Fruit fly (Drosophila melanogaster): ENCODE data around the gene CG31115.
A peak's percentile ranks its signal among the peaks of the same experiment; 100 is the strongest.

Gene CG31115

dm6 chr3R:25049742-25050517 lies 13.2 kb downstream of the CG31115 start (continued):
- TF ChIP-seq CG15011 (GFP tag; optimal IDR thresholded peaks at IDR 0.05) (no peak), CG4424 (GFP tag; optimal IDR thresholded peaks at IDR 0.05) (no peak), chm (GFP tag; IDR thresholded peaks at IDR 0.05) (no peak), Aef1 (GFP tag; IDR thresholded peaks at IDR 0.05) (no peak), jing (GFP tag; optimal IDR thresholded peaks at IDR 0.05) (no peak), pnt (GFP tag; optimal IDR thresholded peaks at IDR 0.05) (no peak), bab2 (GFP tag; optimal IDR thresholded peaks at IDR 0.05) (no peak), CG12942 (GFP tag; optimal IDR thresholded peaks at IDR 0.05) (no peak), HLHmδ (GFP tag; optimal IDR thresholded peaks at IDR 0.05) (peak; percentile 73), pita (GFP tag; optimal IDR thresholded peaks at IDR 0.05) (no peak), Max (GFP tag; optimal IDR thresholded peaks at IDR 0.05) (no peak), ERR (GFP tag; optimal IDR thresholded peaks at IDR 0.05) (no peak), sug (tag; optimal IDR thresholded peaks at IDR 0.05) (peak; percentile 68), vnd (GFP tag; IDR thresholded peaks at IDR 0.05; ENCODE audit: partially characterized antibody) (no peak), CG42726 (GFP tag; IDR thresholded peaks at IDR 0.05; ENCODE audit: partially characterized antibody) (no peak), Meics (GFP tag; optimal IDR thresholded peaks at IDR 0.05) (peak; percentile 42), Dbx (GFP tag; IDR thresholded peaks at IDR 0.05) (no peak), sr (GFP tag; IDR thresholded peaks at IDR 0.05) (no peak), CG6689 (GFP tag; IDR thresholded peaks at IDR 0.05) (no peak), CG14860 (GFP tag; IDR thresholded peaks at IDR 0.05; ENCODE audit: partially characterized antibody) (no peak), CG14965 (GFP tag; optimal IDR thresholded peaks at IDR 0.05; ENCODE audit: borderline replicate concordance) (no peak), Doc2 (GFP tag; IDR thresholded peaks at IDR 0.05) (no peak), CG14667 (GFP tag; IDR thresholded peaks at IDR 0.05) (no peak), usp (GFP tag; optimal IDR thresholded peaks at IDR 0.05) (no peak), NFAT (GFP tag; IDR thresholded peaks at IDR 0.05) (no peak), Abd-B (GFP tag; optimal IDR thresholded peaks at IDR 0.05) (no peak), slp2 (GFP tag; optimal IDR thresholded peaks at IDR 0.05) (no peak), klu (GFP tag; IDR thresholded peaks at IDR 0.05) (no peak), ham (GFP tag; IDR thresholded peaks at IDR 0.05) (no peak), tgo (GFP tag; IDR thresholded peaks at IDR 0.05) (no peak), CG4730 (GFP tag; IDR thresholded peaks at IDR 0.05) (no peak), inv (GFP tag; IDR thresholded peaks at IDR 0.05; ENCODE audit: partially characterized antibody) (no peak), Sox100B (GFP tag; optimal IDR thresholded peaks at IDR 0.05) (no peak), yki (optimal IDR thresholded peaks at IDR 0.05) (no peak), fd96Cb (tag; optimal IDR thresholded peaks at IDR 0.05) (no peak), amos (GFP tag; IDR thresholded peaks at IDR 0.05; ENCODE audit: partially characterized antibody) (no peak), h (optimal IDR thresholded peaks at IDR 0.05) (no peak), jumu (GFP tag; optimal IDR thresholded peaks at IDR 0.05) (peak; percentile 17), CG30431 (GFP tag; optimal IDR thresholded peaks at IDR 0.05) (no peak), cg (GFP tag; optimal IDR thresholded peaks at IDR 0.05) (peak; percentile 99), dysf (GFP tag; IDR thresholded peaks at IDR 0.05) (no peak), lilli (GFP tag; optimal IDR thresholded peaks at IDR 0.05) (no peak), CG17612 (GFP tag; IDR thresholded peaks at IDR 0.05) (no peak), Atf6 (GFP tag; IDR thresholded peaks at IDR 0.05) (no peak), hkb (optimal IDR thresholded peaks at IDR 0.05) (no peak), hkb (GFP tag; IDR thresholded peaks at IDR 0.05) (no peak), sima (GFP tag; optimal IDR thresholded peaks at IDR 0.05) (no peak), sob (GFP tag; IDR thresholded peaks at IDR 0.05) (no peak), CG6654 (GFP tag; optimal IDR thresholded peaks at IDR 0.05) (no peak), CG8944 (GFP tag; optimal IDR thresholded peaks at IDR 0.05) (no peak), B-H2 (GFP tag; optimal IDR thresholded peaks at IDR 0.05) (peak; percentile 70), CG3847 (GFP tag; IDR thresholded peaks at IDR 0.05) (no peak)
